Fruit fly (Drosophila melanogaster) whole organism, embryonic: ENCODE measurements around the gene Ugt35E1.

Experiments
- Bgb ChIP-seq: fragments of 200-800 bp; sonication (Bioruptor generic); IDR thresholded peaks from 2 replicates; pipeline ENCODE4 v1.3.6; 2022; ENCODE audit warnings: missing biosample characterization, missing genetic modification characterization; ENCODE audit not compliant: partially characterized antibody
- CG10979 ChIP-seq: fragments of 200-800 bp; sonication (Bioruptor generic); optimal IDR thresholded peaks from 2 replicates; lab custom pipeline; 2018; ENCODE audit warnings: missing biosample characterization, mild to moderate bottlenecking, missing genetic modification characterization, moderate library complexity
- CG11093 ChIP-seq: fragments of 200-800 bp; sonication (Bioruptor generic); IDR thresholded peaks from 3 replicates; pipeline ENCODE4 v1.3.6; 2022; ENCODE audit warnings: missing biosample characterization, missing genetic modification characterization
- CG13296 ChIP-seq: fragments of 200-800 bp; sonication (Bioruptor generic); optimal IDR thresholded peaks from 3 replicates; lab custom pipeline; 2018; ENCODE audit warnings: missing biosample characterization, mild to moderate bottlenecking, missing genetic modification characterization
- CG15269 ChIP-seq: fragments of 200-800 bp; sonication (Bioruptor generic); optimal IDR thresholded peaks from 2 replicates; lab custom pipeline; 2018; ENCODE audit warnings: missing biosample characterization, mild to moderate bottlenecking, missing genetic modification characterization, moderate library complexity
- CG16815 ChIP-seq: fragments of 200-800 bp; sonication (Bioruptor generic); optimal IDR thresholded peaks from 3 replicates; lab custom pipeline; 2017; ENCODE audit warnings: missing biosample characterization, mild to moderate bottlenecking, missing genetic modification characterization
- CG17568 ChIP-seq: fragments of 200-800 bp; sonication (Bioruptor generic); optimal IDR thresholded peaks from 2 replicates; lab custom pipeline; 2018; ENCODE audit warnings: missing biosample characterization, mild to moderate bottlenecking, missing genetic modification characterization, moderate library complexity
- CG18599 ChIP-seq: fragments of 200-800 bp; sonication (Bioruptor generic); optimal IDR thresholded peaks from 3 replicates; lab custom pipeline; 2017; ENCODE audit warnings: missing biosample characterization, missing genetic modification characterization, mild to moderate bottlenecking, moderate library complexity, missing genetic modification reagents
- CG2678 ChIP-seq: fragments of 200-800 bp; sonication (Bioruptor generic); optimal IDR thresholded peaks from 3 replicates; lab custom pipeline; 2019; ENCODE audit warnings: missing biosample characterization, mild to moderate bottlenecking, missing genetic modification characterization, moderate library complexity
- CG32767 ChIP-seq: fragments of 200-800 bp; sonication (Bioruptor generic); IDR thresholded peaks from 2 replicates; pipeline ENCODE4 v1.3.6; 2022; ENCODE audit warnings: missing biosample characterization, missing genetic modification characterization
- CG33557 ChIP-seq: fragments of 200-800 bp; sonication (Bioruptor generic); optimal IDR thresholded peaks from 2 replicates; lab custom pipeline; 2019; ENCODE audit warnings: missing biosample characterization, mild to moderate bottlenecking, missing genetic modification characterization, moderate library complexity
- CG34376 ChIP-seq: fragments of 200-800 bp; sonication (Bioruptor generic); optimal IDR thresholded peaks from 2 replicates; lab custom pipeline; 2018; ENCODE audit warnings: missing biosample characterization, mild to moderate bottlenecking, missing genetic modification characterization
- CG3726 ChIP-seq: fragments of 200-800 bp; sonication (Bioruptor generic); IDR thresholded peaks from 3 replicates; pipeline ENCODE4, ENCODE4 v1.3.6; 2022; ENCODE audit warnings: missing biosample characterization, missing genetic modification characterization
- CG7271 ChIP-seq: fragments of 200-800 bp; sonication (Bioruptor generic); optimal IDR thresholded peaks from 2 replicates; lab custom pipeline; 2018; ENCODE audit warnings: missing biosample characterization, mild to moderate bottlenecking, missing genetic modification characterization, moderate library complexity
- CG7786 ChIP-seq: fragments of 200-800 bp; sonication (Bioruptor generic); optimal IDR thresholded peaks from 2 replicates; lab custom pipeline; 2016; ENCODE audit warnings: missing biosample characterization, missing genetic modification characterization
- CG9609 ChIP-seq: fragments of 200-800 bp; sonication (Bioruptor generic); optimal IDR thresholded peaks from 3 replicates; lab custom pipeline; 2016; ENCODE audit warnings: missing biosample characterization, missing genetic modification characterization
- CTCF ChIP-seq: fragments of 200-800 bp; sonication (Bioruptor generic); optimal IDR thresholded peaks from 2 replicates; lab custom pipeline; 2017; ENCODE audit warnings: missing biosample characterization, mild to moderate bottlenecking, missing genetic modification characterization, moderate library complexity
- CrebB ChIP-seq: fragments of 200-800 bp; sonication (Bioruptor generic); optimal IDR thresholded peaks from 3 replicates; lab custom pipeline; 2018; ENCODE audit warnings: missing biosample characterization, mild to moderate bottlenecking, missing genetic modification characterization
- Doc3 ChIP-seq: fragments of 200-800 bp; sonication (Bioruptor generic); IDR thresholded peaks from 3 replicates; pipeline ENCODE4 v1.3.6; 2022; ENCODE audit warnings: missing biosample characterization, missing genetic modification characterization; ENCODE audit not compliant: partially characterized antibody
- E2f2 ChIP-seq: fragments of 200-800 bp; sonication (Bioruptor generic); IDR thresholded peaks from 2 replicates; pipeline ENCODE4 v1.3.6; 2022; ENCODE audit warnings: missing biosample characterization, missing genetic modification characterization
- GATAe ChIP-seq: fragments of 200-800 bp; sonication (Bioruptor generic); conservative IDR thresholded peaks from 2 replicates; pipeline ENCODE4 v1.3.6; 2022; ENCODE audit warnings: missing biosample characterization, missing genetic modification characterization
- Hr51 ChIP-seq, 2 experiments: fragments of 200-800 bp; sonication (Bioruptor generic); optimal IDR thresholded peaks; 2 replicates in 1 of 2; 3 replicates in 1 of 2; lab custom pipeline; 2016 to 2018; ENCODE audit warnings: missing biosample characterization in 2 of 2, missing genetic modification characterization in 2 of 2, mild to moderate bottlenecking in 1 of 2, moderate library complexity in 1 of 2
- Jarid2 ChIP-seq: fragments of 200-800 bp; sonication (Bioruptor generic); optimal IDR thresholded peaks from 3 replicates; lab custom pipeline; 2017; ENCODE audit warnings: mild to moderate bottlenecking, missing biosample characterization, missing genetic modification reagents, missing genetic modification characterization
- NC2α ChIP-seq: fragments of 200-800 bp; sonication (Bioruptor generic); optimal IDR thresholded peaks from 2 replicates; lab custom pipeline; 2016; ENCODE audit warnings: missing biosample characterization, missing genetic modification characterization
- Oli ChIP-seq: fragments of 200-800 bp; sonication (Bioruptor generic); optimal IDR thresholded peaks from 2 replicates; lab custom pipeline; 2018; ENCODE audit warnings: missing biosample characterization, mild to moderate bottlenecking, missing genetic modification characterization, moderate library complexity
- PHDP ChIP-seq: fragments of 200-800 bp; sonication (Bioruptor generic); optimal IDR thresholded peaks from 3 replicates; lab custom pipeline; 2018; ENCODE audit warnings: missing biosample characterization, mild to moderate bottlenecking, missing genetic modification characterization, moderate library complexity
- Rfx ChIP-seq: fragments of 200-800 bp; sonication (Bioruptor generic); IDR thresholded peaks from 2 replicates; pipeline ENCODE4 v1.3.6; 2022; ENCODE audit warnings: missing biosample characterization, missing genetic modification characterization
- Trl ChIP-seq, 3 experiments: fragments of >200 bp in 2 of 3; fragments of 200-800 bp in 1 of 3; sonication (Bioruptor generic) in 1 of 3; optimal IDR thresholded peaks; 2 replicates in 1 of 3; 3 replicates in 2 of 3; lab custom pipeline; 2016 to 2017; ENCODE audit warnings: missing biosample characterization in 1 of 3, missing genetic modification characterization in 1 of 3
- Vsx1 ChIP-seq: fragments of 200-800 bp; sonication (Bioruptor generic); optimal IDR thresholded peaks from 2 replicates; lab custom pipeline; 2017; ENCODE audit warnings: missing biosample characterization, mild to moderate bottlenecking, missing genetic modification characterization, missing genetic modification reagents
- ac ChIP-seq: fragments of 200-800 bp; sonication (Bioruptor generic); optimal IDR thresholded peaks from 3 replicates; lab custom pipeline; 2017; ENCODE audit warnings: missing biosample characterization, mild to moderate bottlenecking, missing genetic modification characterization
- al ChIP-seq: fragments of 200-800 bp; sonication (Bioruptor generic); IDR thresholded peaks from 2 replicates; pipeline ENCODE4 v1.3.6; 2022; ENCODE audit warnings: missing biosample characterization, missing genetic modification characterization
- bsh ChIP-seq, 2 experiments: fragments of 200-800 bp; sonication (Bioruptor generic); optimal IDR thresholded peaks; 2 replicates each; lab custom pipeline; 2017 to 2018; ENCODE audit warnings: mild to moderate bottlenecking in 2 of 2, missing biosample characterization in 2 of 2, missing genetic modification characterization in 2 of 2, moderate library complexity in 1 of 2
- cg ChIP-seq: fragments of 200-800 bp; sonication (Bioruptor generic); optimal IDR thresholded peaks from 3 replicates; lab custom pipeline; 2019; ENCODE audit warnings: missing biosample characterization, mild to moderate bottlenecking, missing genetic modification characterization, moderate library complexity
- chif ChIP-seq, 2 experiments: fragments of 200-800 bp; sonication (Bioruptor generic); optimal IDR thresholded peaks; 3 replicates each; lab custom pipeline; 2016; ENCODE audit warnings: missing biosample characterization in 2 of 2, missing genetic modification characterization in 2 of 2
- chinmo ChIP-seq: fragments of 200-800 bp; sonication (Bioruptor generic); IDR thresholded peaks from 4 replicates; pipeline ENCODE4 v1.3.6; 2022; ENCODE audit warnings: missing biosample characterization, missing genetic modification characterization; ENCODE audit not compliant: partially characterized antibody
- dm ChIP-seq: fragments of 200-800 bp; sonication (Bioruptor generic); optimal IDR thresholded peaks from 3 replicates; lab custom pipeline; 2016; ENCODE audit warnings: missing biosample characterization, missing genetic modification characterization
- dpn ChIP-seq, 2 experiments: fragments of 200-800 bp; sonication (Bioruptor generic); optimal IDR thresholded peaks; 3 replicates each; lab custom pipeline; 2016; ENCODE audit warnings: missing biosample characterization in 2 of 2, missing genetic modification characterization in 2 of 2
- exex ChIP-seq: fragments of 200-800 bp; sonication (Bioruptor generic); optimal IDR thresholded peaks from 4 replicates; lab custom pipeline; 2018; ENCODE audit warnings: missing biosample characterization, mild to moderate bottlenecking, missing genetic modification characterization, moderate library complexity
- grn ChIP-seq: fragments of 200-800 bp; sonication (Bioruptor generic); optimal IDR thresholded peaks from 3 replicates; lab custom pipeline; 2017; ENCODE audit warnings: missing biosample characterization, missing genetic modification characterization
- mirr ChIP-seq: fragments of 200-800 bp; sonication (Bioruptor generic); optimal IDR thresholded peaks from 3 replicates; lab custom pipeline; 2018; ENCODE audit warnings: missing biosample characterization, mild to moderate bottlenecking, missing genetic modification characterization
- nom ChIP-seq: fragments of 200-800 bp; sonication (Bioruptor generic); optimal IDR thresholded peaks from 2 replicates; lab custom pipeline; 2017; ENCODE audit warnings: missing biosample characterization, missing genetic modification characterization, mild to moderate bottlenecking, moderate library complexity, missing genetic modification reagents
- scrt ChIP-seq: fragments of 200-800 bp; sonication (Bioruptor generic); optimal IDR thresholded peaks from 2 replicates; lab custom pipeline; 2018; ENCODE audit warnings: missing biosample characterization, mild to moderate bottlenecking, missing genetic modification characterization, moderate library complexity
- sd ChIP-seq: fragments of 200-800 bp; sonication (Bioruptor generic); optimal IDR thresholded peaks from 3 replicates; lab custom pipeline; 2018; ENCODE audit warnings: missing biosample characterization, mild to moderate bottlenecking, missing genetic modification characterization, moderate library complexity
- sug ChIP-seq: fragments of 200-800 bp; optimal IDR thresholded peaks from 2 replicates; lab custom pipeline; 2019; ENCODE audit warnings: missing biosample characterization, mild to moderate bottlenecking, missing genetic modification characterization, moderate library complexity
- tap ChIP-seq: fragments of 200-800 bp; optimal IDR thresholded peaks from 3 replicates; lab custom pipeline; 2019; ENCODE audit warnings: missing biosample characterization, mild to moderate bottlenecking, missing genetic modification characterization, moderate library complexity
- vfl ChIP-seq: fragments of 200-800 bp; sonication (Bioruptor generic); optimal IDR thresholded peaks from 2 replicates; lab custom pipeline; 2016; ENCODE audit warnings: missing biosample characterization, missing genetic modification characterization
- z ChIP-seq: fragments of 200-800 bp; sonication (Bioruptor generic); IDR thresholded peaks from 3 replicates; pipeline ENCODE4 v1.3.6; 2022; ENCODE audit warnings: missing biosample characterization, missing genetic modification characterization
- zfh2 ChIP-seq: fragments of 200-800 bp; sonication (Bioruptor generic); optimal IDR thresholded peaks from 2 replicates; lab custom pipeline; 2016; ENCODE audit warnings: missing biosample characterization, missing genetic modification characterization

Gene Ugt35E1

dm6 chr3R:11173169-11173506 lies 7.3 kb upstream of the Ugt35E1 start:
- TF ChIP-seq CrebB (tag; lab: Kevin White, UChicago) (peak; percentile 9), sd (peak; percentile 48), chif (GFP tag; optimal IDR thresholded peaks at IDR 0.05; lab: Kevin White, UChicago) (no peak), CG7786 (GFP tag; lab: Kevin White, UChicago) (no peak), CTCF (no peak), CG10979 (tag; lab: Kevin White, UChicago) (no peak), bsh (GFP tag; optimal IDR thresholded peaks at IDR 0.05; lab: Kevin White, UChicago) (no peak), Doc3 (GFP tag; lab: Robert Waterston, UW) (no peak), Vsx1 (GFP tag; lab: Kevin White, UChicago) (peak; percentile 72), Trl (optimal IDR thresholded peaks at IDR 0.05; lab: Kevin White, UChicago) (peak in 1 of 2 experiments; percentile 23), Trl (GFP tag; optimal IDR thresholded peaks at IDR 0.05; lab: Kevin White, UChicago) (no peak), Oli (no peak), scrt (GFP tag; lab: Kevin White, UChicago) (no peak), CG17568 (GFP tag; lab: Kevin White, UChicago) (peak; percentile 29), CG9609 (GFP tag; lab: Kevin White, UChicago) (no peak), tap (tag; lab: Kevin White, UChicago) (peak; percentile 10), CG32767 (GFP tag; lab: Robert Waterston, UW) (no peak), CG34376 (GFP tag; lab: Kevin White, UChicago) (peak; percentile 67), CG3726 (GFP tag; lab: Robert Waterston, UW) (no peak), CG18599 (peak; percentile 29), sug (tag; lab: Kevin White, UChicago) (peak; percentile 44), CG2678 (tag; lab: Kevin White, UChicago) (peak; percentile 46), dpn (GFP tag; optimal IDR thresholded peaks at IDR 0.05; lab: Kevin White, UChicago) (no peak), Hr51 (GFP tag; optimal IDR thresholded peaks at IDR 0.05; lab: Kevin White, UChicago) (peak in 1 of 2 experiments; percentile 43), nom (GFP tag; lab: Kevin White, UChicago) (no peak), PHDP (tag; lab: Kevin White, UChicago) (peak; percentile 62), NC2α (no peak), dm (GFP tag; lab: Kevin White, UChicago) (no peak), exex (peak; percentile 98), CG33557 (no peak), CG7271 (no peak), CG15269 (tag; lab: Kevin White, UChicago) (peak; percentile 22), grn (GFP tag; lab: Kevin White, UChicago) (peak; percentile 29), CG11093 (GFP tag; lab: Robert Waterston, UW) (no peak)

- TF ChIP-seq CG13296 (peak; percentile 10), Rfx (GFP tag; lab: Robert Waterston, UW) (0 out of 2 replicates have a peak, but pooled peaks have one; percentile 7), Bgb (GFP tag; lab: Robert Waterston, UW) (0 out of 2 replicates have a peak, but pooled peaks have one; percentile 12), cg (GFP tag; lab: Kevin White, UChicago) (no peak), Jarid2 (peak; percentile 71), sug (tag; lab: Kevin White, UChicago) (peak; percentile 28), GATAe (GFP tag; lab: Robert Waterston, UW) (peak; percentile 44; the same call in 1 of the 2 replicates), vfl (GFP tag; lab: Kevin White, UChicago) (no peak), mirr (GFP tag; lab: Kevin White, UChicago) (peak; percentile 68), al (0 out of 2 replicates have a peak, but pooled peaks have one; percentile 15), ac (GFP tag; lab: Kevin White, UChicago) (no peak), Trl (optimal IDR thresholded peaks at IDR 0.05; lab: Kevin White, UChicago) (peak; percentile 67 to 75), Trl (GFP tag; optimal IDR thresholded peaks at IDR 0.05; lab: Kevin White, UChicago) (no peak), CG18599 (peak; percentile 1), chinmo (GFP tag; lab: Robert Waterston, UW) (0 out of 4 replicates have a peak, but pooled peaks have one; percentile 76), E2f2 (GFP tag; lab: Robert Waterston, UW) (no peak), zfh2 (GFP tag; lab: Kevin White, UChicago) (no peak), CG16815 (GFP tag; lab: Kevin White, UChicago) (no peak), z (GFP tag; lab: Robert Waterston, UW) (peak; percentile 61; the same call in 2 of the 3 replicates)
Measured at dm6 chr3R:11172460-11173168, 6.7 kb upstream of the Ugt35E1 start, which contains the start of gene Ugt35A1. Gene Ugt35A1, minus strand, starts transcription at chr3R:11172664.
